Fruit fly (Drosophila melanogaster): ENCODE results near the gene Serinc.

Serinc gene

dm6 chr3L:16385880-16386584, 26.5 kb upstream of the Serinc start, which contains the start of the genes Agpat3 and RAF2 (continued):
- TF ChIP-seq CG1603 (tag; optimal IDR thresholded peaks at IDR 0.05): peak; percentile 17
- peak; percentile 11 for TF ChIP-seq CG15696 (tag; optimal IDR thresholded peaks at IDR 0.05)
- no peak for TF ChIP-seq BtbVII (GFP tag; optimal IDR thresholded peaks at IDR 0.05)
- no peak for TF ChIP-seq CG14965 (GFP tag; optimal IDR thresholded peaks at IDR 0.05; ENCODE audit: borderline replicate concordance)
- TF ChIP-seq H2.0 (GFP tag; IDR thresholded peaks at IDR 0.05): no peak
- peak; percentile 68; the same call in 2 of the 3 replicates for TF ChIP-seq CG7357 (GFP tag; IDR thresholded peaks at IDR 0.05)
- 0 out of 2 replicates have a peak, but pooled peaks have one; percentile 49 for TF ChIP-seq CG14014 (GFP tag; IDR thresholded peaks at IDR 0.05)
- no peak for TF ChIP-seq Hey (tag; optimal IDR thresholded peaks at IDR 0.05)
- TF ChIP-seq wor (GFP tag; IDR thresholded peaks at IDR 0.05): 0 out of 2 replicates have a peak, but pooled peaks have one; percentile 21
- TF ChIP-seq B-H1 (GFP tag; IDR thresholded peaks at IDR 0.05): no peak; the same call in 2 of the 3 replicates
- TF ChIP-seq Trl (optimal IDR thresholded peaks at IDR 0.05): no peak
- TF ChIP-seq Trl (GFP tag; optimal IDR thresholded peaks at IDR 0.05): peak; percentile 20
- no peak; the same call in 2 of the 3 replicates for TF ChIP-seq tgo (GFP tag; IDR thresholded peaks at IDR 0.05)
- TF ChIP-seq YL-1 (GFP tag; optimal IDR thresholded peaks at IDR 0.05): no peak
- no peak for TF ChIP-seq chinmo (GFP tag; IDR thresholded peaks at IDR 0.05; ENCODE audit: partially characterized antibody)
- TF ChIP-seq Sox100B (GFP tag; optimal IDR thresholded peaks at IDR 0.05): peak; percentile 32
- no peak for TF ChIP-seq CG12299 (tag; optimal IDR thresholded peaks at IDR 0.05)
- peak in 1 of 2 experiments; percentile 35 for TF ChIP-seq bsh (GFP tag; optimal IDR thresholded peaks at IDR 0.05)
- peak; percentile 22 for TF ChIP-seq Lhr (GFP tag; optimal IDR thresholded peaks at IDR 0.05)
- TF ChIP-seq CG18476 (GFP tag; optimal IDR thresholded peaks at IDR 0.05): peak; percentile 14
- TF ChIP-seq ab (GFP tag; optimal IDR thresholded peaks at IDR 0.05): no peak
- TF ChIP-seq CG13287 (GFP tag; IDR thresholded peaks at IDR 0.05; ENCODE audit: partially characterized antibody): no peak
- peak; percentile 31; the same call in 1 of the 2 replicates for TF ChIP-seq HLH3B (GFP tag; IDR thresholded peaks at IDR 0.05)
- no peak for TF ChIP-seq CG11456 (GFP tag; IDR thresholded peaks at IDR 0.05)
- TF ChIP-seq Mrtf (GFP tag; IDR thresholded peaks at IDR 0.05): no peak
- no peak for TF ChIP-seq CG16779 (GFP tag; IDR thresholded peaks at IDR 0.05)
- peak; percentile 6 for TF ChIP-seq CG8944 (GFP tag; optimal IDR thresholded peaks at IDR 0.05)
- no peak for TF ChIP-seq fd3F (GFP tag; optimal IDR thresholded peaks at IDR 0.05)
- TF ChIP-seq CG18764 (GFP tag; optimal IDR thresholded peaks at IDR 0.05): peak; percentile 6
- no peak for TF ChIP-seq Awh (GFP tag; IDR thresholded peaks at IDR 0.05)
- no peak for TF ChIP-seq gsb (GFP tag; IDR thresholded peaks at IDR 0.05)
- peak; percentile 54 for TF ChIP-seq CG10267 (tag; optimal IDR thresholded peaks at IDR 0.05)
- no peak for TF ChIP-seq usp (GFP tag; optimal IDR thresholded peaks at IDR 0.05)
- TF ChIP-seq Dad (GFP tag; optimal IDR thresholded peaks at IDR 0.05): peak; percentile 16
- TF ChIP-seq CG10543 (GFP tag; optimal IDR thresholded peaks at IDR 0.05): no peak
- no peak for TF ChIP-seq CG6813 (GFP tag; optimal IDR thresholded peaks at IDR 0.05)
- no peak for TF ChIP-seq CG12071 (GFP tag; optimal IDR thresholded peaks at IDR 0.05)
- TF ChIP-seq lov (optimal IDR thresholded peaks at IDR 0.05): no peak
- no peak for TF ChIP-seq lov (GFP tag; IDR thresholded peaks at IDR 0.05)
- TF ChIP-seq CG10462 (GFP tag; optimal IDR thresholded peaks at IDR 0.05): no peak
- no peak for TF ChIP-seq hbn (GFP tag; IDR thresholded peaks at IDR 0.05; ENCODE audit: partially characterized antibody)
- peak; percentile 11 for TF ChIP-seq corto (GFP tag; optimal IDR thresholded peaks at IDR 0.05)
- TF ChIP-seq sd (tag; optimal IDR thresholded peaks at IDR 0.05): peak; percentile 27
- no peak for TF ChIP-seq CG12942 (GFP tag; optimal IDR thresholded peaks at IDR 0.05)
- no peak for TF ChIP-seq Deaf1 (tag; optimal IDR thresholded peaks at IDR 0.05)
- no peak for TF ChIP-seq tx (GFP tag; optimal IDR thresholded peaks at IDR 0.05)
- peak; percentile 31; the same call in 1 of the 2 replicates for TF ChIP-seq E2f2 (GFP tag; IDR thresholded peaks at IDR 0.05)
- no peak for TF ChIP-seq CG15073 (GFP tag; optimal IDR thresholded peaks at IDR 0.05)
- no peak for TF ChIP-seq disco-r (GFP tag; optimal IDR thresholded peaks at IDR 0.05)
- TF ChIP-seq CG9932 (GFP tag; IDR thresholded peaks at IDR 0.05): peak; percentile 64

Measured in whole organism, embryonic.